Fruit fly (Drosophila melanogaster): ENCODE measurements around the gene Mur18B.

Gene Mur18B

dm6 chrX:19179696-19180255 lies 33.3 kb upstream of the Mur18B start, which contains the start of the genes CG7556 and CG7453 (continued):
- TF ChIP-seq twi (tag; optimal IDR thresholded peaks at IDR 0.05) (peak; percentile 49), onecut (GFP tag; IDR thresholded peaks at IDR 0.05) (0 out of 2 replicates have a peak, but pooled peaks have one; percentile 9), usp (GFP tag; optimal IDR thresholded peaks at IDR 0.05) (no peak), CG3065 (GFP tag; optimal IDR thresholded peaks at IDR 0.05) (peak; percentile 56), CG4820 (GFP tag; optimal IDR thresholded peaks at IDR 0.05) (peak; percentile 60), CG4730 (GFP tag; IDR thresholded peaks at IDR 0.05) (peak; percentile 31; the same call in 1 of the 2 replicates), vvl (GFP tag; IDR thresholded peaks at IDR 0.05) (peak; percentile 65), CG3838 (GFP tag; optimal IDR thresholded peaks at IDR 0.05) (peak; percentile 14), CG8359 (GFP tag; optimal IDR thresholded peaks at IDR 0.05; ENCODE audit: borderline replicate concordance) (no peak), shn (GFP tag; optimal IDR thresholded peaks at IDR 0.05) (peak; percentile 82), CG8944 (GFP tag; optimal IDR thresholded peaks at IDR 0.05) (peak; percentile 74), CG9876 (GFP tag; optimal IDR thresholded peaks at IDR 0.05) (peak; percentile 68), CG11560 (tag; IDR thresholded peaks at IDR 0.05) (peak; percentile 31; the same call in 1 of the 3 replicates), CG15479 (GFP tag; optimal IDR thresholded peaks at IDR 0.05) (peak; percentile 31), CG34422 (GFP tag; IDR thresholded peaks at IDR 0.05) (peak; percentile 43; the same call in 1 of the 3 replicates), Hey (tag; optimal IDR thresholded peaks at IDR 0.05) (no peak), CG14441 (GFP tag; IDR thresholded peaks at IDR 0.05) (peak; percentile 57; the same call in 1 of the 2 replicates), TFAM (GFP tag; optimal IDR thresholded peaks at IDR 0.05) (no peak), Pdp1 (GFP tag; optimal IDR thresholded peaks at IDR 0.05) (peak; percentile 77), hth (optimal IDR thresholded peaks at IDR 0.05) (no peak), Ravus (GFP tag; IDR thresholded peaks at IDR 0.05) (no peak), CG13296 (GFP tag; optimal IDR thresholded peaks at IDR 0.05) (peak; percentile 53), ap (GFP tag; IDR thresholded peaks at IDR 0.05) (peak; percentile 59), CG2678 (tag; optimal IDR thresholded peaks at IDR 0.05) (peak; percentile 79), CG8388 (GFP tag; optimal IDR thresholded peaks at IDR 0.05) (peak; percentile 64), CG7357 (GFP tag; IDR thresholded peaks at IDR 0.05) (peak; percentile 51; the same call in 2 of the 3 replicates), CG6254 (GFP tag; optimal IDR thresholded peaks at IDR 0.05) (no peak), Poxn (GFP tag; IDR thresholded peaks at IDR 0.05) (no peak), Ptx1 (GFP tag; IDR thresholded peaks at IDR 0.05) (peak; percentile 73), tna (GFP tag; IDR thresholded peaks at IDR 0.05; ENCODE audit: partially characterized antibody) (no peak), Lpt (GFP tag; optimal IDR thresholded peaks at IDR 0.05) (no peak), Dip3 (GFP tag; optimal IDR thresholded peaks at IDR 0.05) (peak; percentile 77), CG11093 (GFP tag; IDR thresholded peaks at IDR 0.05) (no peak), CG32772 (GFP tag; IDR thresholded peaks at IDR 0.05) (peak; percentile 47; the same call in 1 of the 2 replicates), h (optimal IDR thresholded peaks at IDR 0.05) (no peak), ftz-f1 (GFP tag; optimal IDR thresholded peaks at IDR 0.05) (no peak), CrebB (tag; optimal IDR thresholded peaks at IDR 0.05) (no peak), lab (GFP tag; optimal IDR thresholded peaks at IDR 0.05) (peak; percentile 74), CG4328 (GFP tag; optimal IDR thresholded peaks at IDR 0.05) (peak; percentile 59), BEAF-32 (GFP tag; optimal IDR thresholded peaks at IDR 0.05) (peak; percentile 56), CG7271 (tag; optimal IDR thresholded peaks at IDR 0.05) (no peak), NK7.1 (GFP tag; optimal IDR thresholded peaks at IDR 0.05) (peak; percentile 50), Dad (GFP tag; optimal IDR thresholded peaks at IDR 0.05) (peak; percentile 19), CG2120 (GFP tag; optimal IDR thresholded peaks at IDR 0.05) (peak; percentile 89), Scr (GFP tag; IDR thresholded peaks at IDR 0.05; ENCODE audit: partially characterized antibody) (no peak), CG30403 (GFP tag; optimal IDR thresholded peaks at IDR 0.05) (peak; percentile 92), CG10267 (tag; optimal IDR thresholded peaks at IDR 0.05) (peak; percentile 76), gcm2 (GFP tag; optimal IDR thresholded peaks at IDR 0.05) (no peak), CG11247 (GFP tag; IDR thresholded peaks at IDR 0.05) (peak; percentile 49; the same call in 1 of the 2 replicates), Sox100B (GFP tag; optimal IDR thresholded peaks at IDR 0.05) (peak; percentile 77), CG2202 (tag; optimal IDR thresholded peaks at IDR 0.05) (peak; percentile 11)
